Fruit fly (Drosophila melanogaster) whole organism, embryonic: ENCODE data around the gene CG15353.

Source experiments
- ATbp ChIP-seq: fragments of 200-800 bp; sonication (Bioruptor generic); optimal IDR thresholded peaks from 2 replicates; lab custom pipeline; 2017; ENCODE audit warnings: missing biosample characterization, mild to moderate bottlenecking, missing genetic modification characterization, missing genetic modification reagents
- C15 ChIP-seq: fragments of 200-800 bp; sonication (Bioruptor generic); IDR thresholded peaks from 3 replicates; pipeline ENCODE4 v1.3.6; 2022; ENCODE audit warnings: missing biosample characterization, missing genetic modification characterization
- CG10209 ChIP-seq: fragments of 200-800 bp; sonication (Bioruptor generic); optimal IDR thresholded peaks from 3 replicates; lab custom pipeline; 2017; ENCODE audit warnings: missing biosample characterization, mild to moderate bottlenecking, missing genetic modification characterization, missing genetic modification reagents
- CG10959 ChIP-seq: fragments of 200-800 bp; sonication (Bioruptor generic); IDR thresholded peaks from 2 replicates; pipeline ENCODE4 v1.3.6; 2022; ENCODE audit warnings: missing biosample characterization, missing genetic modification characterization
- CG12219 ChIP-seq: fragments of 200-800 bp; sonication (Bioruptor generic); optimal IDR thresholded peaks from 3 replicates; lab custom pipeline; 2018; ENCODE audit warnings: missing biosample characterization, mild to moderate bottlenecking, missing genetic modification characterization
- CG14667 ChIP-seq: fragments of 200-800 bp; sonication (Bioruptor generic); IDR thresholded peaks from 2 replicates; pipeline ENCODE4 v1.3.6; 2022; ENCODE audit warnings: missing biosample characterization, missing genetic modification characterization
- CG14860 ChIP-seq: fragments of 200-800 bp; sonication (Bioruptor generic); IDR thresholded peaks from 3 replicates; pipeline ENCODE4 v1.3.6; 2022; ENCODE audit warnings: missing biosample characterization, missing genetic modification characterization; ENCODE audit not compliant: partially characterized antibody
- CG15514 ChIP-seq: fragments of 200-800 bp; sonication (Bioruptor generic); optimal IDR thresholded peaks from 3 replicates; lab custom pipeline; 2017; ENCODE audit warnings: missing biosample characterization, missing genetic modification characterization, mild to moderate bottlenecking, moderate library complexity, missing genetic modification reagents
- CG16813 ChIP-seq: fragments of 200-800 bp; sonication (Bioruptor generic); IDR thresholded peaks from 3 replicates; pipeline ENCODE4 v1.3.6; 2022; ENCODE audit warnings: missing biosample characterization, missing genetic modification characterization; ENCODE audit not compliant: partially characterized antibody
- CG17328 ChIP-seq: fragments of 200-800 bp; sonication (Bioruptor generic); IDR thresholded peaks from 2 replicates; pipeline ENCODE4 v1.3.6; 2022; ENCODE audit warnings: missing biosample characterization, missing genetic modification characterization
- CG17829 ChIP-seq: fragments of 200-800 bp; optimal IDR thresholded peaks from 2 replicates; lab custom pipeline; 2019; ENCODE audit warnings: missing biosample characterization, mild to moderate bottlenecking, missing genetic modification characterization, moderate library complexity
- CG32767 ChIP-seq: fragments of 200-800 bp; sonication (Bioruptor generic); IDR thresholded peaks from 2 replicates; pipeline ENCODE4 v1.3.6; 2022; ENCODE audit warnings: missing biosample characterization, missing genetic modification characterization
- CG32772 ChIP-seq: fragments of 200-800 bp; sonication (Bioruptor generic); IDR thresholded peaks from 2 replicates; pipeline ENCODE4 v1.3.6; 2022; ENCODE audit warnings: missing biosample characterization, missing genetic modification characterization
- CG3847 ChIP-seq: fragments of 200-800 bp; sonication (Bioruptor generic); IDR thresholded peaks from 2 replicates; pipeline ENCODE4 v1.3.6; 2022; ENCODE audit warnings: missing biosample characterization, missing genetic modification characterization
- CG5180 ChIP-seq: fragments of 200-800 bp; sonication (Bioruptor generic); optimal IDR thresholded peaks from 3 replicates; lab custom pipeline; 2017; ENCODE audit warnings: missing biosample characterization, missing genetic modification characterization, mild to moderate bottlenecking, moderate library complexity, missing genetic modification reagents
- CG6813 ChIP-seq: fragments of 200-800 bp; sonication (Bioruptor generic); optimal IDR thresholded peaks from 2 replicates; lab custom pipeline; 2017; ENCODE audit warnings: missing biosample characterization, missing genetic modification characterization, mild to moderate bottlenecking, moderate library complexity, missing genetic modification reagents
- CG7839 ChIP-seq: fragments of 200-800 bp; sonication (Bioruptor generic); optimal IDR thresholded peaks from 3 replicates; lab custom pipeline; 2018; ENCODE audit warnings: missing biosample characterization, mild to moderate bottlenecking, missing genetic modification characterization, moderate library complexity
- Camta ChIP-seq: fragments of 200-800 bp; sonication (Bioruptor generic); optimal IDR thresholded peaks from 2 replicates; lab custom pipeline; 2016; ENCODE audit warnings: missing biosample characterization, missing genetic modification characterization
- D ChIP-seq, 2 experiments: fragments of 200-800 bp in 1 of 2; fragments of >200 bp in 1 of 2; sonication (Bioruptor generic) in 1 of 2; optimal IDR thresholded peaks; 2 replicates in 1 of 2; 3 replicates in 1 of 2; lab custom pipeline; 2017; ENCODE audit warnings: mild to moderate bottlenecking in 1 of 2, missing biosample characterization in 1 of 2, missing genetic modification characterization in 1 of 2, missing genetic modification reagents in 1 of 2
- Doc2 ChIP-seq: fragments of 200-800 bp; sonication (Bioruptor generic); IDR thresholded peaks from 2 replicates; pipeline ENCODE4 v1.3.6; 2022; ENCODE audit warnings: missing biosample characterization, missing genetic modification characterization
- E2f1 ChIP-seq: fragments of 200-800 bp; sonication (Bioruptor generic); IDR thresholded peaks from 2 replicates; pipeline ENCODE4 v1.3.6; 2022; ENCODE audit warnings: missing biosample characterization, missing genetic modification characterization
- Ets65A ChIP-seq: fragments of 200-800 bp; sonication (Bioruptor generic); peaks from one replicate; lab custom pipeline; 2016; ENCODE audit warnings: missing biosample characterization, missing genetic modification characterization
- GATAe ChIP-seq: fragments of 200-800 bp; sonication (Bioruptor generic); conservative IDR thresholded peaks from 2 replicates; pipeline ENCODE4 v1.3.6; 2022; ENCODE audit warnings: missing biosample characterization, missing genetic modification characterization
- Gsc ChIP-seq: fragments of 200-800 bp; sonication (Bioruptor generic); IDR thresholded peaks from 2 replicates; pipeline ENCODE4 v1.3.6; 2022; ENCODE audit warnings: missing biosample characterization, missing genetic modification characterization
- HmgD ChIP-seq: fragments of 200-800 bp; sonication (Bioruptor generic); optimal IDR thresholded peaks from 3 replicates; lab custom pipeline; 2016; ENCODE audit warnings: missing biosample characterization, missing genetic modification characterization
- Hr3 ChIP-seq: fragments of 200-800 bp; sonication (Bioruptor generic); optimal IDR thresholded peaks from 3 replicates; lab custom pipeline; 2016; ENCODE audit warnings: missing biosample characterization, missing genetic modification characterization
- Hsf ChIP-seq: fragments of 200-800 bp; sonication (Bioruptor generic); optimal IDR thresholded peaks from 3 replicates; lab custom pipeline; 2016; ENCODE audit warnings: missing biosample characterization, missing genetic modification characterization
- MTF-1 ChIP-seq: fragments of 200-800 bp; sonication (Bioruptor generic); optimal IDR thresholded peaks from 2 replicates; lab custom pipeline; 2018; ENCODE audit warnings: missing biosample characterization, mild to moderate bottlenecking, missing genetic modification characterization, borderline replicate concordance
- Spps ChIP-seq: fragments of 200-800 bp; sonication (Bioruptor generic); optimal IDR thresholded peaks from 2 replicates; lab custom pipeline; 2018; ENCODE audit warnings: missing biosample characterization, mild to moderate bottlenecking, missing genetic modification characterization
- Usf ChIP-seq: fragments of 200-800 bp; sonication (Bioruptor generic); optimal IDR thresholded peaks from 2 replicates; lab custom pipeline; 2017; ENCODE audit warnings: missing genotype, missing biosample characterization, missing genetic modification characterization
- ac ChIP-seq: fragments of 200-800 bp; sonication (Bioruptor generic); optimal IDR thresholded peaks from 3 replicates; lab custom pipeline; 2017; ENCODE audit warnings: missing biosample characterization, mild to moderate bottlenecking, missing genetic modification characterization
- amos ChIP-seq: fragments of 200-800 bp; sonication (Bioruptor generic); IDR thresholded peaks from 2 replicates; pipeline ENCODE4 v1.3.6; 2022; ENCODE audit warnings: missing biosample characterization, missing genetic modification characterization; ENCODE audit not compliant: partially characterized antibody
- bab2 ChIP-seq: fragments of 200-800 bp; sonication (Bioruptor generic); optimal IDR thresholded peaks from 2 replicates; lab custom pipeline; 2016; ENCODE audit warnings: missing biosample characterization, missing genetic modification characterization
- bcd ChIP-seq: fragments of 200-800 bp; sonication (Bioruptor generic); optimal IDR thresholded peaks from 2 replicates; lab custom pipeline; 2017; ENCODE audit warnings: missing biosample characterization, mild to moderate bottlenecking, missing genetic modification characterization
- emc ChIP-seq: fragments of 200-800 bp; sonication (Bioruptor generic); optimal IDR thresholded peaks from 2 replicates; lab custom pipeline; 2016; ENCODE audit warnings: missing biosample characterization, missing genetic modification characterization
- fd3F ChIP-seq: fragments of 200-800 bp; sonication (Bioruptor generic); optimal IDR thresholded peaks from 2 replicates; lab custom pipeline; 2018; ENCODE audit warnings: missing biosample characterization, mild to moderate bottlenecking, missing genetic modification characterization, moderate library complexity
- gsb-n ChIP-seq: fragments of 200-800 bp; sonication (Bioruptor generic); optimal IDR thresholded peaks from 3 replicates; lab custom pipeline; 2018; ENCODE audit warnings: missing biosample characterization, mild to moderate bottlenecking, missing genetic modification characterization
- hb ChIP-seq: fragments of 200-800 bp; sonication (Bioruptor generic); IDR thresholded peaks from 3 replicates; pipeline ENCODE4 v1.3.6; 2022; ENCODE audit warnings: missing biosample characterization, missing genetic modification characterization; ENCODE audit not compliant: partially characterized antibody
- hbn ChIP-seq: fragments of 200-800 bp; sonication (Bioruptor generic); IDR thresholded peaks from 2 replicates; pipeline ENCODE4 v1.3.6; 2022; ENCODE audit warnings: missing biosample characterization, missing genetic modification characterization; ENCODE audit not compliant: partially characterized antibody
- jigr1 ChIP-seq: fragments of 200-800 bp; sonication (Bioruptor generic); IDR thresholded peaks from 3 replicates; pipeline ENCODE4 v1.3.6; 2022; ENCODE audit warnings: missing biosample characterization, missing genetic modification characterization
- knrl ChIP-seq: fragments of 200-800 bp; sonication (Bioruptor generic); IDR thresholded peaks from 3 replicates; pipeline ENCODE4 v1.3.6; 2022; ENCODE audit warnings: missing biosample characterization, missing genetic modification characterization; ENCODE audit not compliant: partially characterized antibody
- lbe ChIP-seq: fragments of 200-800 bp; sonication (Bioruptor generic); optimal IDR thresholded peaks from 2 replicates; lab custom pipeline; 2016; ENCODE audit warnings: missing biosample characterization, mild to moderate bottlenecking, missing genetic modification characterization
- lov ChIP-seq, 2 experiments: fragments of 200-800 bp in 1 of 2; fragments of >200 bp in 1 of 2; sonication (Bioruptor generic) in 1 of 2; IDR thresholded peaks in 1 of 2; optimal IDR thresholded peaks in 1 of 2; 2 replicates in 1 of 2; 3 replicates in 1 of 2; pipeline versions ENCODE4 v1.3.6 to Lab custom; 2017 to 2022; ENCODE audit warnings: missing biosample characterization in 1 of 2, missing genetic modification characterization in 1 of 2
- mld ChIP-seq: fragments of 200-800 bp; sonication (Bioruptor generic); IDR thresholded peaks from 3 replicates; pipeline ENCODE4 v1.3.6; 2022; ENCODE audit warnings: missing biosample characterization, missing genetic modification characterization; ENCODE audit not compliant: partially characterized antibody
- p53 ChIP-seq: fragments of 200-800 bp; sonication (Bioruptor generic); optimal IDR thresholded peaks from 2 replicates; lab custom pipeline; 2016; ENCODE audit warnings: missing biosample characterization, missing genetic modification characterization
- salm ChIP-seq: fragments of 200-800 bp; sonication (Bioruptor generic); optimal IDR thresholded peaks from 2 replicates; lab custom pipeline; 2018; ENCODE audit warnings: missing biosample characterization, mild to moderate bottlenecking, missing genetic modification characterization
- tna ChIP-seq: fragments of 200-800 bp; sonication (Bioruptor generic); IDR thresholded peaks from 2 replicates; pipeline ENCODE4 v1.3.6; 2022; ENCODE audit warnings: missing biosample characterization, missing genetic modification characterization; ENCODE audit not compliant: partially characterized antibody
- tx ChIP-seq: fragments of 200-800 bp; sonication (Bioruptor generic); optimal IDR thresholded peaks from 2 replicates; lab custom pipeline; 2016; ENCODE audit warnings: missing biosample characterization, missing genetic modification characterization
- zen2 ChIP-seq: fragments of 200-800 bp; sonication (Bioruptor generic); IDR thresholded peaks from 3 replicates; pipeline ENCODE4 v1.3.6; 2022; ENCODE audit warnings: missing biosample characterization, missing genetic modification characterization; ENCODE audit not compliant: partially characterized antibody

CG15353 gene

DNA sequence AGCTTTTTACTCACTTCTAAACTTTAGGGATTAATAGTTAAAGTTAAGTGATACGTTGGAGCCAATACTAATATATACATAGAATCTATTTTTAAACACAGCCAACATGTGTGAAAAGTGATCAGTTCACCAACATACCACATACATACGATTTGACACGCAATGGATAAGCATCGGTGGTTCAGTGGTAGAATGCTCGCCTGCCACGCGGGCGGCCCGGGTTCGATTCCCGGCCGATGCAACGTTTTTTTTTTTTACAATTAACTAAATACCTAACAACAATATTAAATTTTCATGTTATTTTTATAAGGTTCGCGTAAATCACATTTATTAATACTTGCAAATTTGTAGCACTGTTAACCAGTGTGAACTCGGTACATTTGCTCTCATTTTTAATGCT, 24.5 kb upstream of the CG15353 start (continued):
- no peak for TF ChIP-seq MTF-1 (GFP tag; lab: Kevin White, UChicago)
- no peak for TF ChIP-seq CG6813 (GFP tag; lab: Kevin White, UChicago)
- TF ChIP-seq CG32772 (GFP tag; lab: Robert Waterston, UW), result no peak
- no peak for TF ChIP-seq CG14667 (GFP tag; lab: Robert Waterston, UW)
- TF ChIP-seq fd3F (GFP tag; lab: Kevin White, UChicago), result no peak
- no peak for TF ChIP-seq Spps (tag; lab: Kevin White, UChicago)
- peak; percentile 64; the same call in 1 of the 3 replicates for TF ChIP-seq hb
- TF ChIP-seq p53, result no peak
- TF ChIP-seq CG10959 (GFP tag; lab: Robert Waterston, UW), result no peak
- TF ChIP-seq bab2, result no peak
- peak; percentile 71; the same call in 1 of the 2 replicates for TF ChIP-seq amos (GFP tag; lab: Robert Waterston, UW)
- no peak for TF ChIP-seq D (optimal IDR thresholded peaks at IDR 0.05; lab: Kevin White, UChicago)
- TF ChIP-seq D (GFP tag; optimal IDR thresholded peaks at IDR 0.05; lab: Kevin White, UChicago), result no peak
- TF ChIP-seq ac (GFP tag; lab: Kevin White, UChicago), result no peak
- TF ChIP-seq tna, result peak; percentile 64
- no peak for TF ChIP-seq jigr1 (GFP tag; lab: Robert Waterston, UW)
- no peak for TF ChIP-seq CG17829 (tag; lab: Kevin White, UChicago)
- TF ChIP-seq Ets65A (GFP tag; lab: Kevin White, UChicago), result no peak
- no peak for TF ChIP-seq Doc2
- no peak for TF ChIP-seq CG17328 (GFP tag; lab: Robert Waterston, UW)
- no peak for TF ChIP-seq bcd (GFP tag; lab: Kevin White, UChicago)
- peak; percentile 77 for TF ChIP-seq CG16813
- no peak for TF ChIP-seq ATbp (GFP tag; lab: Kevin White, UChicago)
- TF ChIP-seq CG32767 (GFP tag; lab: Robert Waterston, UW), result no peak
- TF ChIP-seq C15 (GFP tag; lab: Robert Waterston, UW), result no peak
- TF ChIP-seq Usf (GFP tag; lab: Kevin White, UChicago), result no peak
- TF ChIP-seq Hsf, result no peak
- no peak for TF ChIP-seq lov (optimal IDR thresholded peaks at IDR 0.05; lab: Kevin White, UChicago)
- no peak for TF ChIP-seq lov (GFP tag; IDR thresholded peaks at IDR 0.05; lab: Robert Waterston, UW)
- peak; percentile 87 for TF ChIP-seq mld (GFP tag; lab: Robert Waterston, UW)
- TF ChIP-seq CG14860, result peak; percentile 77
- no peak for TF ChIP-seq Camta (GFP tag; lab: Kevin White, UChicago)
- TF ChIP-seq Gsc (GFP tag; lab: Robert Waterston, UW), result no peak
- TF ChIP-seq CG3847, result no peak
- peak; percentile 54; the same call in 1 of the 3 replicates for TF ChIP-seq knrl (GFP tag; lab: Robert Waterston, UW)
- no peak for TF ChIP-seq HmgD (GFP tag; lab: Kevin White, UChicago)
- 0 out of 3 replicates have a peak, but pooled peaks have one; percentile 27 for TF ChIP-seq zen2 (GFP tag; lab: Robert Waterston, UW)
- no peak for TF ChIP-seq tx (GFP tag; lab: Kevin White, UChicago)
- peak; percentile 51; the same call in 1 of the 2 replicates for TF ChIP-seq hbn (GFP tag; lab: Robert Waterston, UW)
- TF ChIP-seq emc (GFP tag; lab: Kevin White, UChicago), result no peak
- no peak for TF ChIP-seq E2f1
- no peak for TF ChIP-seq lbe
- no peak for TF ChIP-seq CG12219 (GFP tag; lab: Kevin White, UChicago)
- no peak for TF ChIP-seq GATAe (GFP tag; lab: Robert Waterston, UW)
- no peak for TF ChIP-seq salm (tag; lab: Kevin White, UChicago)
- no peak for TF ChIP-seq CG15514 (GFP tag; lab: Kevin White, UChicago)
- no peak for TF ChIP-seq gsb-n (tag; lab: Kevin White, UChicago)
- TF ChIP-seq CG10209 (GFP tag; lab: Kevin White, UChicago), result no peak
- TF ChIP-seq Hr3, result no peak
- peak; percentile 13 for TF ChIP-seq CG5180
- no peak for TF ChIP-seq CG7839 (tag; lab: Kevin White, UChicago)
